Worm (Caenorhabditis elegans) whole organism, midembryonic: ENCODE measurements around the gene E03H12.4.

Source experiments
- T22C8.4 ChIP-seq: fragments of 200-800 bp; sonication (Bioruptor generic); IDR thresholded peaks from 2 replicates; pipeline ENCODE4 v1.3.6; 2022; ENCODE audit warnings: missing genetic modification characterization, missing compliant biosample characterization
- cog-1 ChIP-seq: sonication (generic microtip); optimal IDR thresholded peaks from 2 replicates; lab custom pipeline; 2016; ENCODE audit warnings: missing genetic modification characterization, missing compliant biosample characterization
- flt-1 ChIP-seq: fragments of 200-800 bp; sonication (Bioruptor generic); IDR thresholded peaks from 2 replicates; pipeline ENCODE4 v1.3.6; 2022; ENCODE audit warnings: missing genetic modification characterization, missing compliant biosample characterization
- klf-2 ChIP-seq: fragments of 200-800 bp; sonication (Bioruptor generic); conservative IDR thresholded peaks from 2 replicates; pipeline ENCODE4 v1.3.6; 2022; ENCODE audit warnings: missing genetic modification reagents, missing genetic modification characterization, missing compliant biosample characterization
- med-1 ChIP-seq: sonication (generic microtip); optimal IDR thresholded peaks from 2 replicates; lab custom pipeline; 2017; ENCODE audit warnings: missing genetic modification characterization, mild to moderate bottlenecking, missing compliant biosample characterization, antibody characterized with exemption, missing genetic modification reagents; ENCODE audit not compliant: insufficient read depth
- ref-1 ChIP-seq: fragments of 200-800 bp; sonication (Bioruptor generic); conservative IDR thresholded peaks from 2 replicates; pipeline ENCODE4 v1.3.6; 2022; ENCODE audit warnings: missing genetic modification reagents, missing genetic modification characterization, missing compliant biosample characterization
- tab-1 ChIP-seq: fragments of 200-800 bp; sonication (Bioruptor generic); IDR thresholded peaks from 2 replicates; pipeline ENCODE4 v1.3.6; 2022; ENCODE audit warnings: missing genetic modification characterization, missing compliant biosample characterization
- ztf-23 ChIP-seq: fragments of 200-800 bp; sonication (Bioruptor generic); IDR thresholded peaks from 2 replicates; pipeline ENCODE4 v1.3.6; 2022; ENCODE audit warnings: missing genetic modification reagents, missing genetic modification characterization, missing compliant biosample characterization
- ztf-29 ChIP-seq: fragments of 200-800 bp; sonication (Bioruptor generic); IDR thresholded peaks from 2 replicates; pipeline ENCODE4 v1.3.6; 2022; ENCODE audit warnings: missing genetic modification reagents, missing genetic modification characterization, missing compliant biosample characterization

Gene E03H12.4

DNA sequence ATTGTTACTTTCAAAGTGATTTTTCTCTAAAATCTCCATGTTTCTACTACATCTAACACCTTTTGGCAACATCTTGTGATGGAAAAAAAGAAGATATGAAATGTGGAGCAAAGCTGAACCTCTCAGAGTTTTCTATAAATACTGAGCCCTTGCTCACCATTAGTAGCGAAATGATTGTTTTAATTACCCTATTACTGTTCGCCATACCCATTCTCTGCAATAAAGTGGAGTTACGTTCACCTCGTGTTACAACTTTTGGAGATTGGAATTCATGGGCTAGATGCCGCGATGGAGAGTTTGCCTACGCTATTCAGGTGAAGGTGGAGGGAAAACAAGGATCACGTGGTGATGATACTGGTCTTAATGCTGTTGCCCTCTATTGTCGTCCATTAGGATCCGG is 18.6 kb upstream of the E03H12.4 start, which contains the start of gene txt-3:
Gene txt-3, plus strand, starts transcription at position 125 of the 400 bp plus-strand sequence.
- TF ChIP-seq klf-2 (GFP tag; lab: Robert Waterston, UW) (no peak), ztf-23 (no peak), flt-1 (GFP tag; lab: Robert Waterston, UW) (no peak), med-1 (GFP tag; lab: Kevin White, UChicago) (no peak), ref-1 (GFP tag; lab: Robert Waterston, UW) (no peak)

DNA sequence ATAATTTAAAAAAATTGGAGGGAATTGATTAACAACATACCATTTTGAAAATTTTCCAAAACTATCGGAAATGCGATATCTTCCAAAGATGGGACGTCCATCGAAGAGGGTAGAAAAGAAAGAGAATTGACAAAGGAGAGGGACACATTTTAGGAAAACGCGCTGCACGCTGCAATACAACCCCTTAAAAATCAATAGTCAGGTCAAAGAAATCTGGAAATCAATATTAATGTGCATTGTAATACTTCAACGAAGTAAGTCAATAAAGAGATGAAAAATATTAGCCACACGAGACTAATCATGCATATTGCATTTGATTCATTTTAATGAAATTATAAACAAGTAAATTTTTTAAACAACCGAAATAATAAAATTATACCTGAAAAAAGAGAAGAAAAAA is 13.0 kb upstream of the E03H12.4 start, which contains the start of gene Y9C9A.13:
Gene Y9C9A.13, minus strand, starts transcription at position 101 of the 400 bp plus-strand sequence.
- TF ChIP-seq klf-2 (GFP tag; lab: Robert Waterston, UW) (no peak), flt-1 (GFP tag; lab: Robert Waterston, UW) (no peak), ztf-29 (no peak), ref-1 (GFP tag; lab: Robert Waterston, UW) (no peak), ztf-23 (no peak), med-1 (GFP tag; lab: Kevin White, UChicago) (no peak), cog-1 (tag; lab: Kevin White, UChicago) (no peak), tab-1 (no peak), T22C8.4 (GFP tag; lab: Robert Waterston, UW) (no peak)

DNA sequence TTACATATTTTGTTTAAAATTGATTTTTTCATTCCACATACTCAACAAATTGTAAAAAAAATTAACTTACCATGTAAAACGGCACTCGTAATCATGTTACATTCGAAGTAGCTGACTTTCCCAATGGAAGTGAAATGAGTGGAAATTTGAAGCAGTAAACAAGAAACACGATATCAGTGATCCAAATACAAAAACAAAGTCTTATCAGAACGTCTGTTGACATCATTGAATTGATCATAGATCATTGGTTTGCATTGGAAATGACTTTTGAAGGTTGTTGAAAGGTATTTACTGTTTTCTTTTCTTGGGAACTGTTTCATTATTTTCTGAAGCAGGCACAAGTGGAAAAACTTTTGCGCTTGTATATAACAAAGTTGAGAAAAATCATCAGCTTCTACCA is 6.4 kb upstream of the E03H12.4 start, which contains the start of gene Y9C9A.16:
Gene Y9C9A.16, minus strand, starts transcription at position 131 of the 400 bp plus-strand sequence.
- TF ChIP-seq T22C8.4 (GFP tag; lab: Robert Waterston, UW) (no peak), tab-1 (no peak)

DNA sequence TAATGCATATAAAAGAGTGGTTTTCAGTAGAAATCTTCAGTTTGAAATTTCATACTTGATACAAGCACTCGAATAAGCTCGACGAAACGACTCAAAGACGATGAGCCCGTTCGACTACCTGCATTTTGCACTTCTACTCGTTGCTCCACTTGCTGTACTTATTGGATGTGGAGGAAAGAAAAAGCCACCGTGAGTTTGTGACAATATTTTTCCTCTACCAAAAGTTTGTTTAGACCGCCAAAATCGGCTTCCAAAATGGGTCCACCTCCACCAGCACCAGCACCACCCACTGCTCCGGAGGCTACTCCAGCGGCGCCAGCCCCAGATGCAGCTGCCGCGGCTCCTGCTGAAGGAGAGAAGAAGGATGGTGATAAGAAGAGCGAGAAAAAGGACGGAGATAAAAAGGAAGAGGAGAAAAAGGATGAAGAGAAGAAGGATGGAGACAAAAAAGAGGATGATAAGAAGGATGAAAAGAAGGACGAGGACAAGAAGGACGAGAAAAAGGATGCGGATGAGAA is 5.2 kb upstream of the E03H12.4 start, which contains the start of gene E03H12.5:
Gene E03H12.5, plus strand, starts transcription at position 51 of the 518 bp plus-strand sequence.
- TF ChIP-seq klf-2 (GFP tag; lab: Robert Waterston, UW) (no peak), ztf-29 (no peak), ztf-23 (no peak), med-1 (GFP tag; lab: Kevin White, UChicago) (no peak), ref-1 (GFP tag; lab: Robert Waterston, UW) (no peak), tab-1 (no peak), flt-1 (GFP tag; lab: Robert Waterston, UW) (no peak), T22C8.4 (GFP tag; lab: Robert Waterston, UW) (no peak), cog-1 (tag; lab: Kevin White, UChicago) (no peak)

DNA sequence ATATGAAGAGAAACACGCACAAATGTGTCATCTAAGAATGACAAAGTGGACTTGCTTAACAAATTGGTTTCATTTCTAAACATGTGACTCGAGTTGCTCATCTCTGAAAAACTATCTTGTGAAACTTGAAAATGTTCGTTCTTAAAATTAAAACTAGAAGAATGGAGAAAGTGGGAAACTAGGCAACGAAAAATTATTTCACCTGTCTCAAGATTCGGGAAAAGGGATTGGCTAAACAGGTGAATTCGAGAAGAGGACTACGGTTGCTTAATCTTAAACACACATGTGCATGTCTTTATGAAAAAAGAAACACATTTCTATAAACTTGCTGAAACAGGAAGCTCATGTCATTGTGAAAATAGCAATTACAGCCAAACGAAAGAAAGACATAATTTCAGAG is 1.4 kb upstream of the E03H12.4 start, which contains the start of gene srz-24:
Gene srz-24, minus strand, starts transcription at position 101 of the 400 bp plus-strand sequence.
- TF ChIP-seq T22C8.4 (GFP tag; lab: Robert Waterston, UW): no peak
- TF ChIP-seq ztf-29: no peak
- no peak for TF ChIP-seq flt-1 (GFP tag; lab: Robert Waterston, UW)
- TF ChIP-seq tab-1: no peak
- TF ChIP-seq klf-2 (GFP tag; lab: Robert Waterston, UW): no peak
- no peak for TF ChIP-seq med-1 (GFP tag; lab: Kevin White, UChicago)

DNA sequence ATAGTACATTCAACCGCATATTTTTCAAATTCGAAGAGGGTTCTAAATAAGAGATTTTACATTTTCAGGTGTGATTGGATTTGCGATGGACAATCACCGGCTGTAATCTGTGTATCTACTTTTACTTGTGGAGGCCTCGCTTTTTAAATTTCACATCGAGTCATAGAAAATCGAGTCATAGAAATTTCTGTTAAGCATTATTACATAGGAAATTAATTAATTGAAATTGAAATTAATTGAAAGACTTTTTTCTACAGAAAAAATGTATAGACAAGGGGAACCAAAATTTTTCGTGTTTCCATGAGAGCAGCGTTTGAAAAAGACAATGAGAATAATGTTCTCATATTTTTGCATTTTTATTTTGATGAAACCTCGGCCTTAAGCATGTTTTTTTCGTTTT is 1.4 kb downstream of the E03H12.4 start, which contains the start of gene clec-176:
Gene clec-176, plus strand, starts transcription at position 301 of the 400 bp plus-strand sequence.
- TF ChIP-seq med-1 (GFP tag; lab: Kevin White, UChicago) (no peak), ztf-29 (no peak), klf-2 (GFP tag; lab: Robert Waterston, UW) (no peak), ref-1 (GFP tag; lab: Robert Waterston, UW) (no peak), flt-1 (GFP tag; lab: Robert Waterston, UW) (no peak), ztf-23 (no peak), T22C8.4 (GFP tag; lab: Robert Waterston, UW) (no peak), tab-1 (no peak), cog-1 (tag; lab: Kevin White, UChicago) (no peak)

DNA sequence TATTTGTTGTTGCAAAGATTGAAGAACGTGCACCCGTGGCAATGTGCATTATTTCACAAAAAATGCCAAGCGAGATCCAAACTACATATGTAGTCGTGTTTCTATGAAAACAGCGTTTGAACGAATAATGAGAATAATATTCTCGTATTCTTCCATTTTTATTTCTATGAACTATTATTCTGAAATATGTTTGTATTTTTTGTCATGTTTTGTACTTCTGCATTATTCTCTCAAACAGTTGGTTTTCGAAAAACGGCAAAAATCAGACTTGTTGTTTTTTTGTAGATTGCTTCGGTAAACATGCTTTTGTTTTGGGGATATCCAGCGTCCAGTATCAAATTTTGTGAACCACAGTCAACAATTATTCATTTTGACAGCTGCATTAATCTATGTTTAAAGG is 3.9 kb downstream of the E03H12.4 start, which contains the start of gene clec-177:
Gene clec-177, plus strand, starts transcription at position 301 of the 400 bp plus-strand sequence.
- no peak for TF ChIP-seq med-1 (GFP tag; lab: Kevin White, UChicago)
- TF ChIP-seq klf-2 (GFP tag; lab: Robert Waterston, UW): no peak
- no peak for TF ChIP-seq cog-1 (tag; lab: Kevin White, UChicago)
- TF ChIP-seq flt-1 (GFP tag; lab: Robert Waterston, UW): no peak
- TF ChIP-seq tab-1: no peak
- TF ChIP-seq ztf-29: no peak
- TF ChIP-seq ztf-23: no peak
- no peak for TF ChIP-seq T22C8.4 (GFP tag; lab: Robert Waterston, UW)
- no peak for TF ChIP-seq ref-1 (GFP tag; lab: Robert Waterston, UW)

DNA sequence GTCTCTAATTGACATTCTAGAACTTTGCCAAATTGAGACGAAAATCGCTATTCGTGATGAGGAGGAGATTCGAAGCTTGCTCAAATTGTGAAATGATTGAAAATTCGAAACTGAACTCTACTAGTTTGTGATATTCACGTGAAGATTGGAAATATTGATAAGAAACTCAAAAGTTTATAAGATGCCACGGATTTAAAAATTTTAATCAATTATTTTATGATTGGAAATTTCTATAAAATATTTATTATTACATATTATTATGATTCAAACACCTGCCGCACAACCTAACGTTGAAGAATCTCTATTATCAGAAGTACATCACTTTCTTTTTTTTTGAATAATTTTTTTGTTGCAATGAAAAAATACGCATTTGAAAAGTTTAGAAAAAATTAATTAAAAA is 6.1 kb downstream of the E03H12.4 start, which contains the start of gene E03H12.7:
Gene E03H12.7, minus strand, starts transcription at position 101 of the 400 bp plus-strand sequence.
- TF ChIP-seq med-1 (GFP tag; lab: Kevin White, UChicago) (no peak), ztf-23 (no peak), flt-1 (GFP tag; lab: Robert Waterston, UW) (no peak), klf-2 (GFP tag; lab: Robert Waterston, UW) (no peak), tab-1 (no peak), cog-1 (tag; lab: Kevin White, UChicago) (no peak), ztf-29 (no peak), T22C8.4 (GFP tag; lab: Robert Waterston, UW) (no peak), ref-1 (GFP tag; lab: Robert Waterston, UW) (no peak)

DNA sequence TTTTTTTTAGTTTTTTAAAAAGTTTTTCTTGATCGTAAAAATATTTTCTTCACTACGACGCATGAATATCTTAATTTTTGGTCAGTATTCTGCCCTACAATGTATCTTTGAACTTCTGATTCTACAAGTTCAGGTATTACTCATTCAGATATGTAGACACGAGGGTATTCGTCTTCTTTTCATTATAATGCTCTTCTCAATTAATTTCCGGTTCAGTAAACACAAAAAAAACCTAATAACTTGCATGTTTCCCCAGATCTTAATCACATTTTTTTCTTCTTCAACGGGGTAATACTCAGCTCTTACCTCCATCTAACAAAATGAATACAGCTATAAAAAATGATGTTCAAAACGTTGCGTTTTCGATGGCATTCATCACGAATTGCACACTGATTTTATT is 9.7 kb downstream of the E03H12.4 start, which contains the start of gene str-162:
Gene str-162, plus strand, starts transcription at position 301 of the 400 bp plus-strand sequence.
- TF ChIP-seq tab-1 (no peak), flt-1 (GFP tag; lab: Robert Waterston, UW) (no peak), ztf-29 (no peak), T22C8.4 (GFP tag; lab: Robert Waterston, UW) (no peak), ztf-23 (no peak), cog-1 (tag; lab: Kevin White, UChicago) (no peak), klf-2 (GFP tag; lab: Robert Waterston, UW) (no peak), med-1 (GFP tag; lab: Kevin White, UChicago) (no peak), ref-1 (GFP tag; lab: Robert Waterston, UW) (no peak)
